Fruit fly (Drosophila melanogaster) whole organism, adult: ENCODE measurements around the gene Spg7.
A peak's percentile ranks its signal among the peaks of the same experiment; 100 is the strongest.

Experiments used
- CG11617 ChIP-seq: fragments of 200-800 bp; sonication (Bioruptor generic); optimal IDR thresholded peaks from 2 replicates; lab custom pipeline; 2017; ENCODE audit warnings: mild to moderate bottlenecking, missing biosample characterization, missing genetic modification reagents, missing genetic modification characterization
- CG12768 ChIP-seq: fragments of 200-800 bp; sonication (Bioruptor generic); optimal IDR thresholded peaks from 2 replicates; lab custom pipeline; 2017; ENCODE audit warnings: missing biosample characterization, missing genetic modification characterization, mild to moderate bottlenecking, moderate library complexity, missing genetic modification reagents
- CG14711 ChIP-seq: fragments of 200-800 bp; sonication (Bioruptor generic); optimal IDR thresholded peaks from 2 replicates; lab custom pipeline; 2018; ENCODE audit warnings: missing biosample characterization, mild to moderate bottlenecking, missing genetic modification characterization, moderate library complexity
- CG1620 ChIP-seq: fragments of 200-800 bp; sonication (Bioruptor generic); optimal IDR thresholded peaks from 2 replicates; lab custom pipeline; 2016; ENCODE audit warnings: missing biosample characterization, missing genetic modification characterization
- CG33017 ChIP-seq: fragments of 200-800 bp; sonication (Bioruptor generic); optimal IDR thresholded peaks from 2 replicates; lab custom pipeline; 2018; ENCODE audit warnings: missing biosample characterization, mild to moderate bottlenecking, missing genetic modification characterization, moderate library complexity
- CG5204 ChIP-seq: fragments of 200-800 bp; sonication (Bioruptor generic); optimal IDR thresholded peaks from 2 replicates; lab custom pipeline; 2016; ENCODE audit warnings: missing biosample characterization, missing genetic modification characterization
- CG7045 ChIP-seq: fragments of 200-800 bp; sonication (Bioruptor generic); optimal IDR thresholded peaks from 2 replicates; lab custom pipeline; 2017; ENCODE audit warnings: missing biosample characterization, mild to moderate bottlenecking, missing genetic modification characterization
- CG7101 ChIP-seq: fragments of 200-800 bp; sonication (Bioruptor generic); optimal IDR thresholded peaks from 2 replicates; lab custom pipeline; 2018; ENCODE audit warnings: missing biosample characterization, mild to moderate bottlenecking, missing genetic modification characterization, moderate library complexity
- Clk ChIP-seq: fragments of 200-800 bp; sonication (Bioruptor generic); optimal IDR thresholded peaks from 2 replicates; lab custom pipeline; 2017; ENCODE audit warnings: missing biosample characterization, missing genetic modification characterization
- Crg-1 ChIP-seq: fragments of 200-800 bp; sonication (Bioruptor generic); optimal IDR thresholded peaks from 2 replicates; lab custom pipeline; 2016; ENCODE audit warnings: missing biosample characterization, missing genetic modification characterization
- Hr96 ChIP-seq: fragments of 200-800 bp; sonication (Bioruptor generic); optimal IDR thresholded peaks from 2 replicates; lab custom pipeline; 2016; ENCODE audit warnings: missing biosample characterization, missing genetic modification characterization
- Mnt ChIP-seq: fragments of 200-800 bp; sonication (Bioruptor generic); optimal IDR thresholded peaks from 2 replicates; lab custom pipeline; 2016; ENCODE audit warnings: missing biosample characterization, mild to moderate bottlenecking, missing genetic modification characterization
- bab1 ChIP-seq: fragments of 200-800 bp; sonication (Bioruptor generic); optimal IDR thresholded peaks from 3 replicates; lab custom pipeline; 2019; ENCODE audit warnings: missing biosample characterization, mild to moderate bottlenecking, missing genetic modification characterization, moderate library complexity
- cic ChIP-seq: fragments of 200-800 bp; sonication (Bioruptor generic); optimal IDR thresholded peaks from 2 replicates; lab custom pipeline; 2017; ENCODE audit warnings: missing biosample characterization, mild to moderate bottlenecking, missing genetic modification characterization, moderate library complexity
- cnc ChIP-seq, 2 experiments: fragments of >200 bp; optimal IDR thresholded peaks; 2 replicates each; lab custom pipeline; 2017
- kay ChIP-seq: fragments of 200-800 bp; sonication (Bioruptor generic); peaks from one replicate; lab custom pipeline; 2016; ENCODE audit warnings: missing biosample characterization, missing genetic modification characterization, borderline replicate concordance
- ovo ChIP-seq: fragments of 200-800 bp; sonication (Bioruptor generic); optimal IDR thresholded peaks from 2 replicates; lab custom pipeline; 2016; ENCODE audit warnings: missing biosample characterization, missing genetic modification characterization
- pad ChIP-seq: fragments of 200-800 bp; sonication (Bioruptor generic); optimal IDR thresholded peaks from 3 replicates; lab custom pipeline; 2017; ENCODE audit warnings: missing biosample characterization, missing genetic modification characterization, mild to moderate bottlenecking, moderate library complexity, missing genetic modification reagents
- tj ChIP-seq: fragments of 200-800 bp; sonication (Bioruptor generic); optimal IDR thresholded peaks from 3 replicates; lab custom pipeline; 2017; ENCODE audit warnings: missing biosample characterization, mild to moderate bottlenecking, missing genetic modification characterization, moderate library complexity
- toe ChIP-seq: fragments of 200-800 bp; sonication (Bioruptor generic); optimal IDR thresholded peaks from 2 replicates; lab custom pipeline; 2016; ENCODE audit warnings: missing biosample characterization, missing genetic modification characterization

Gene Spg7

dm6 chrX:2698064-2698894, at the start of gene Spg7, which contains the start of gene Lint-O:
TSS of gene Spg7 (minus strand) at chrX:2698211.
TSS of gene Lint-O (plus strand) at chrX:2698701.
- TF ChIP-seq tj (peak; percentile 46), CG7045 (no peak)

- TF ChIP-seq Clk (GFP tag; lab: Kevin White, UChicago) (peak; percentile 77), toe (GFP tag; lab: Kevin White, UChicago) (peak; percentile 56), CG5204 (GFP tag; lab: Kevin White, UChicago) (peak; percentile 75), Crg-1 (GFP tag; lab: Kevin White, UChicago) (peak; percentile 80), CG33017 (tag; lab: Kevin White, UChicago) (peak; percentile 95), Hr96 (GFP tag; lab: Kevin White, UChicago) (peak; percentile 84), cnc (optimal IDR thresholded peaks at IDR 0.05; lab: Kevin White, UChicago) (no peak), bab1 (GFP tag; lab: Kevin White, UChicago) (peak; percentile 57), CG12768 (GFP tag; lab: Kevin White, UChicago) (peak; percentile 88), tj (peak; percentile 67), Mnt (GFP tag; lab: Kevin White, UChicago) (peak; percentile 85), CG14711 (tag; lab: Kevin White, UChicago) (peak; percentile 93), CG1620 (GFP tag; lab: Kevin White, UChicago) (peak; percentile 47), kay (GFP tag; lab: Kevin White, UChicago) (peak; percentile 90), pad (GFP tag; lab: Kevin White, UChicago) (peak; percentile 82), CG7045 (peak; percentile 90), CG7101 (tag; lab: Kevin White, UChicago) (peak; percentile 97), ovo (GFP tag; lab: Kevin White, UChicago) (peak; percentile 17), CG11617 (GFP tag; lab: Kevin White, UChicago) (peak; percentile 91), cic (GFP tag; lab: Kevin White, UChicago) (peak; percentile 81)
Measured at dm6 chrX:2744042-2744441, 46.0 kb upstream of the Spg7 start, which contains the start of gene Syx4. TSS of gene Syx4 (minus strand) at chrX:2744076.

dm6 chrX:2743601-2744000, 45.6 kb upstream of the Spg7 start:
- TF ChIP-seq kay (GFP tag; lab: Kevin White, UChicago) (no peak), CG5204 (GFP tag; lab: Kevin White, UChicago) (no peak), CG14711 (tag; lab: Kevin White, UChicago) (no peak), CG33017 (tag; lab: Kevin White, UChicago) (no peak), tj (no peak), pad (GFP tag; lab: Kevin White, UChicago) (no peak), ovo (GFP tag; lab: Kevin White, UChicago) (no peak), toe (GFP tag; lab: Kevin White, UChicago) (no peak), CG12768 (GFP tag; lab: Kevin White, UChicago) (no peak), cic (GFP tag; lab: Kevin White, UChicago) (no peak), Crg-1 (GFP tag; lab: Kevin White, UChicago) (no peak), CG7101 (tag; lab: Kevin White, UChicago) (no peak), CG7045 (no peak), Hr96 (GFP tag; lab: Kevin White, UChicago) (no peak), cnc (optimal IDR thresholded peaks at IDR 0.05; lab: Kevin White, UChicago) (no peak), CG1620 (GFP tag; lab: Kevin White, UChicago) (no peak), Clk (GFP tag; lab: Kevin White, UChicago) (no peak), Mnt (GFP tag; lab: Kevin White, UChicago) (no peak), CG11617 (GFP tag; lab: Kevin White, UChicago) (no peak)

- peak; percentile 48 for TF ChIP-seq tj
- TF ChIP-seq pad (GFP tag; lab: Kevin White, UChicago), result peak; percentile 58
- no peak for TF ChIP-seq kay (GFP tag; lab: Kevin White, UChicago)
- peak; percentile 50 for TF ChIP-seq toe (GFP tag; lab: Kevin White, UChicago)
- TF ChIP-seq CG11617 (GFP tag; lab: Kevin White, UChicago), result peak; percentile 83
- TF ChIP-seq CG7101 (tag; lab: Kevin White, UChicago), result peak; percentile 90
- peak; percentile 73 for TF ChIP-seq Crg-1 (GFP tag; lab: Kevin White, UChicago)
- TF ChIP-seq CG14711 (tag; lab: Kevin White, UChicago), result peak; percentile 82
- TF ChIP-seq cic (GFP tag; lab: Kevin White, UChicago), result no peak
- peak; percentile 38 for TF ChIP-seq Clk (GFP tag; lab: Kevin White, UChicago)
- peak; percentile 64 for TF ChIP-seq CG1620 (GFP tag; lab: Kevin White, UChicago)
- TF ChIP-seq CG33017 (tag; lab: Kevin White, UChicago), result peak; percentile 68
- peak; percentile 34 for TF ChIP-seq bab1 (GFP tag; lab: Kevin White, UChicago)
- TF ChIP-seq ovo (GFP tag; lab: Kevin White, UChicago), result peak; percentile 58
- peak; percentile 72 for TF ChIP-seq CG7045
- TF ChIP-seq CG12768 (GFP tag; lab: Kevin White, UChicago), result peak; percentile 84
- peak; percentile 75 for TF ChIP-seq CG5204 (GFP tag; lab: Kevin White, UChicago)
- peak; percentile 82 for TF ChIP-seq Mnt (GFP tag; lab: Kevin White, UChicago)
- peak; percentile 90 for TF ChIP-seq Hr96 (GFP tag; lab: Kevin White, UChicago)
- no peak for TF ChIP-seq cnc (optimal IDR thresholded peaks at IDR 0.05; lab: Kevin White, UChicago)
Measured at dm6 chrX:2743020-2743419, 45.0 kb upstream of the Spg7 start.

dm6 chrX:2742067-2742466, 44.1 kb upstream of the Spg7 start:
- TF ChIP-seq Clk (GFP tag; lab: Kevin White, UChicago) (no peak), Crg-1 (GFP tag; lab: Kevin White, UChicago) (no peak), CG12768 (GFP tag; lab: Kevin White, UChicago) (peak; percentile 59), Hr96 (GFP tag; lab: Kevin White, UChicago) (no peak), CG14711 (tag; lab: Kevin White, UChicago) (no peak), pad (GFP tag; lab: Kevin White, UChicago) (peak; percentile 89), Mnt (GFP tag; lab: Kevin White, UChicago) (peak; percentile 58), CG7045 (peak; percentile 11), ovo (GFP tag; lab: Kevin White, UChicago) (peak; percentile 3), toe (GFP tag; lab: Kevin White, UChicago) (no peak), CG11617 (GFP tag; lab: Kevin White, UChicago) (peak; percentile 56), tj (peak; percentile 49), CG7101 (tag; lab: Kevin White, UChicago) (no peak), bab1 (GFP tag; lab: Kevin White, UChicago) (no peak), CG33017 (tag; lab: Kevin White, UChicago) (peak; percentile 52), CG1620 (GFP tag; lab: Kevin White, UChicago) (no peak), cnc (optimal IDR thresholded peaks at IDR 0.05; lab: Kevin White, UChicago) (no peak), CG5204 (GFP tag; lab: Kevin White, UChicago) (no peak), cic (GFP tag; lab: Kevin White, UChicago) (peak; percentile 94), kay (GFP tag; lab: Kevin White, UChicago) (peak; percentile 98)
